Worm (Caenorhabditis elegans) whole organism, young adult: ENCODE data around the gene gphr-2.

ENCODE experiments used
- B0019.2 ChIP-seq: fragments of 200-800 bp; sonication (Bioruptor generic); conservative IDR thresholded peaks from 2 replicates; pipeline ENCODE4 v1.3.6; 2022; ENCODE audit warnings: missing genetic modification reagents, missing genetic modification characterization, missing compliant biosample characterization
- attf-3 ChIP-seq: fragments of 200-800 bp; sonication (Bioruptor generic); conservative IDR thresholded peaks from 2 replicates; pipeline ENCODE4 v1.3.6; 2022; ENCODE audit warnings: missing genetic modification reagents, missing genetic modification characterization, missing compliant biosample characterization
- attf-5 ChIP-seq: fragments of 200-800 bp; sonication (Bioruptor generic); optimal IDR thresholded peaks from 2 replicates; lab custom pipeline; 2018; ENCODE audit warnings: mild to moderate bottlenecking, missing genetic modification characterization, missing compliant biosample characterization
- chd-7 ChIP-seq: sonication (generic microtip); optimal IDR thresholded peaks from 2 replicates; lab custom pipeline; 2016; ENCODE audit warnings: mild to moderate bottlenecking, missing genetic modification characterization, moderate library complexity, missing compliant biosample characterization
- hmg-1.2 ChIP-seq: fragments of 200-800 bp; sonication (Bioruptor generic); IDR thresholded peaks from 2 replicates; pipeline ENCODE4 v1.3.6; 2022; ENCODE audit warnings: missing genetic modification reagents, missing genetic modification characterization, missing compliant biosample characterization
- mel-28 ChIP-seq: sonication (generic microtip); optimal IDR thresholded peaks from 2 replicates; lab custom pipeline; 2016; ENCODE audit warnings: borderline replicate concordance, mild to moderate bottlenecking, missing genetic modification characterization, missing compliant biosample characterization
- mxl-1 ChIP-seq: sonication (generic microtip); optimal IDR thresholded peaks from 2 replicates; lab custom pipeline; 2016; ENCODE audit warnings: missing genetic modification characterization, missing compliant biosample characterization
- snpc-4 ChIP-seq, 5 experiments: fragments of 150-350 bp in 1 of 5; sonication (generic microtip) in 4 of 5; optimal IDR thresholded peaks; 2 replicates each; lab custom pipeline; 2014 to 2018; ENCODE audit warnings: missing genetic modification characterization in 5 of 5, missing biosample characterization in 3 of 5, antibody characterized with exemption in 2 of 5, mild to moderate bottlenecking in 2 of 5, missing compliant biosample characterization in 2 of 5, missing genotype in 2 of 5, moderate library complexity in 2 of 5, missing genetic modification reagents in 1 of 5

- TF ChIP-seq hmg-1.2 (no peak), snpc-4 (GFP tag; optimal IDR thresholded peaks at IDR 0.05; lab: Kevin White, UChicago) (no peak), snpc-4 (tag; optimal IDR thresholded peaks at IDR 0.05; lab: Kevin White, UChicago) (no peak), B0019.2 (GFP tag; lab: Robert Waterston, UW) (no peak), mxl-1 (tag; lab: Kevin White, UChicago) (no peak), attf-3 (GFP tag; lab: Robert Waterston, UW) (no peak), mel-28 (tag; lab: Kevin White, UChicago) (no peak), chd-7 (no peak), attf-5 (no peak)
Measured at ce11 chrX:14287888-14288287, 19.7 kb downstream of the gphr-2 start.
